Worm (Caenorhabditis elegans) whole organism, L4 larva: ENCODE data around the gene C52E2.5.
"Not testable (repeated sequence)": the region's sequence is repeated elsewhere in the genome, so short reads cannot be mapped to it uniquely, and the experiment has no call there.

ENCODE experiments used
- F49E8.2 ChIP-seq: sonication (generic microtip); optimal IDR thresholded peaks from 2 replicates; lab custom pipeline; 2016; ENCODE audit warnings: missing compliant biosample characterization, mild to moderate bottlenecking, missing genetic modification characterization, borderline replicate concordance
- Y48G9A.11 ChIP-seq: fragments of 200-800 bp; sonication (Bioruptor generic); IDR thresholded peaks from 2 replicates; pipeline ENCODE4 v1.3.6; 2022; ENCODE audit warnings: missing genetic modification reagents, missing genetic modification characterization, missing compliant biosample characterization
- cey-2 ChIP-seq: sonication (generic microtip); optimal IDR thresholded peaks from 3 replicates; lab custom pipeline; 2017; ENCODE audit warnings: missing genetic modification characterization, mild to moderate bottlenecking, missing compliant biosample characterization, antibody characterized with exemption, borderline replicate concordance; ENCODE audit not compliant: insufficient read depth
- dpl-1 ChIP-seq: fragments of 150-350 bp; optimal IDR thresholded peaks from 2 replicates; lab custom pipeline; 2014; ENCODE audit warnings: missing biosample characterization, missing genetic modification reagents, missing genetic modification characterization
- nhr-237 ChIP-seq: sonication (generic microtip); optimal IDR thresholded peaks from 2 replicates; lab custom pipeline; 2017; ENCODE audit warnings: missing biosample characterization, missing genetic modification characterization
- nhr-28 ChIP-seq: fragments of 150-350 bp; optimal IDR thresholded peaks from 2 replicates; lab custom pipeline; 2014; ENCODE audit warnings: missing biosample characterization, missing genetic modification characterization
- pha-4 ChIP-seq, 2 experiments: fragments of 150-350 bp in 1 of 2; fragments of 200-800 bp in 1 of 2; sonication (Bioruptor generic) in 1 of 2; IDR thresholded peaks in 1 of 2; optimal IDR thresholded peaks in 1 of 2; 2 replicates each; pipeline versions ENCODE4 v1.3.6 to Lab custom; 2014 to 2022; ENCODE audit warnings: missing genetic modification characterization in 2 of 2, missing genetic modification reagents in 2 of 2, missing biosample characterization in 1 of 2, missing compliant biosample characterization in 1 of 2
- snpc-4 ChIP-seq: fragments of 150-350 bp; optimal IDR thresholded peaks from 2 replicates; lab custom pipeline; 2014; ENCODE audit warnings: missing biosample characterization, missing genetic modification characterization
- unc-62 ChIP-seq, 3 experiments: fragments of 150-350 bp in 1 of 3; sonication (generic microtip); optimal IDR thresholded peaks in 2 of 3; peaks in 1 of 3; 1 replicate in 1 of 3; 2 replicates in 2 of 3; lab custom pipeline; 2014 to 2017; ENCODE audit warnings: missing biosample characterization in 3 of 3, missing genetic modification characterization in 3 of 3, missing genetic modification reagents in 3 of 3, missing genotype in 1 of 3
- zag-1 ChIP-seq: fragments of 150-350 bp; optimal IDR thresholded peaks from 2 replicates; lab custom pipeline; 2014; ENCODE audit warnings: missing biosample characterization, missing genetic modification characterization

- not testable (repeated sequence) for TF ChIP-seq unc-62 (GFP tag; optimal IDR thresholded peaks at IDR 0.05 in 1 of 2; lab: Kevin White, UChicago); unc-62 (tag; optimal IDR thresholded peaks at IDR 0.05; lab: Kevin White, UChicago); cey-2; nhr-237 (tag; lab: Kevin White, UChicago); nhr-28 (tag; lab: Kevin White, UChicago); snpc-4 (tag; lab: Kevin White, UChicago); Y48G9A.11 (GFP tag; lab: Robert Waterston, UW); F49E8.2; dpl-1 (GFP tag; lab: Kevin White, UChicago); pha-4 (GFP tag; IDR thresholded peaks at IDR 0.05; lab: Robert Waterston, UW); pha-4 (tag; optimal IDR thresholded peaks at IDR 0.05; lab: Kevin White, UChicago); zag-1 (tag; lab: Kevin White, UChicago)
Observed at ce11 chrII:1854094-1854493, 11.4 kb upstream of the C52E2.5 start, which contains the start of gene fbxb-95.
